Worm (Caenorhabditis elegans) whole organism, L1 larva: ENCODE measurements around the gene Y39A3B.8.

ENCODE experiments used
- C34B4.2 ChIP-seq: sonication (generic microtip); optimal IDR thresholded peaks from 2 replicates; lab custom pipeline; 2017; ENCODE audit warnings: mild to moderate bottlenecking, missing genetic modification characterization, missing compliant biosample characterization
- F16B12.6 ChIP-seq: fragments of 150-350 bp; optimal IDR thresholded peaks from 2 replicates; lab custom pipeline; 2014; ENCODE audit warnings: missing biosample characterization, missing genetic modification characterization
- aha-1 ChIP-seq: fragments of 150-350 bp; optimal IDR thresholded peaks from 2 replicates; lab custom pipeline; 2014; ENCODE audit warnings: missing biosample characterization, missing genetic modification characterization
- ama-1 ChIP-seq: fragments of 150-350 bp; optimal IDR thresholded peaks from 2 replicates; lab custom pipeline; 2014
- blmp-1 ChIP-seq: fragments of 150-350 bp; optimal IDR thresholded peaks from 2 replicates; lab custom pipeline; 2014; ENCODE audit warnings: missing biosample characterization, missing genetic modification characterization
- ceh-90 ChIP-seq: sonication (generic microtip); optimal IDR thresholded peaks from 2 replicates; lab custom pipeline; 2016; ENCODE audit warnings: missing genetic modification characterization, missing compliant biosample characterization
- dpl-1 ChIP-seq, 3 experiments: fragments of 150-350 bp in 2 of 3; sonication (generic microtip) in 1 of 3; optimal IDR thresholded peaks; 2 replicates each; lab custom pipeline; 2014 to 2017; ENCODE audit warnings: missing biosample characterization in 3 of 3, missing genetic modification characterization in 3 of 3, missing genetic modification reagents in 3 of 3
- dsc-1 ChIP-seq: sonication (generic microtip); optimal IDR thresholded peaks from 2 replicates; lab custom pipeline; 2016; ENCODE audit warnings: mild to moderate bottlenecking, missing genetic modification characterization, missing compliant biosample characterization
- efl-1 ChIP-seq, 4 experiments: fragments of 150-350 bp; optimal IDR thresholded peaks in 3 of 4; peaks in 1 of 4; 1 replicate in 1 of 4; 2 replicates in 3 of 4; lab custom pipeline; 2014; ENCODE audit warnings: missing biosample characterization in 2 of 4, missing genetic modification characterization in 2 of 4, missing genetic modification reagents in 2 of 4
- efl-3 ChIP-seq: fragments of 200-800 bp; sonication (Bioruptor generic); optimal IDR thresholded peaks from 2 replicates; lab custom pipeline; 2018; ENCODE audit warnings: mild to moderate bottlenecking, missing genetic modification characterization, missing compliant biosample characterization
- elt-2 ChIP-seq: sonication (generic microtip); optimal IDR thresholded peaks from 2 replicates; lab custom pipeline; 2016; ENCODE audit warnings: missing genetic modification characterization, mild to moderate bottlenecking, inconsistent platforms, missing compliant biosample characterization, missing genetic modification reagents
- ets-5 ChIP-seq: fragments of 200-800 bp; sonication (Bioruptor generic); IDR thresholded peaks from 2 replicates; pipeline ENCODE4 v1.3.6; 2022; ENCODE audit warnings: missing genetic modification characterization, missing compliant biosample characterization
- grh-1 ChIP-seq: fragments of 200-800 bp; sonication (Bioruptor generic); IDR thresholded peaks from 2 replicates; pipeline ENCODE4 v1.3.6; 2022; ENCODE audit warnings: missing genetic modification reagents, missing genetic modification characterization, missing compliant biosample characterization
- jun-1 ChIP-seq: fragments of 150-350 bp; optimal IDR thresholded peaks from 2 replicates; lab custom pipeline; 2014; ENCODE audit warnings: missing biosample characterization, missing genetic modification reagents, missing genetic modification characterization
- lin-13 ChIP-seq: fragments of 150-350 bp; optimal IDR thresholded peaks from 2 replicates; lab custom pipeline; 2014; ENCODE audit warnings: missing biosample characterization, missing genetic modification reagents, missing genetic modification characterization
- lin-14 ChIP-seq: fragments of 200-800 bp; sonication (Bioruptor generic); optimal IDR thresholded peaks from 2 replicates; lab custom pipeline; 2018; ENCODE audit warnings: mild to moderate bottlenecking, missing genetic modification characterization, moderate library complexity, missing compliant biosample characterization
- lin-35 ChIP-seq, 2 experiments: fragments of 150-350 bp; optimal IDR thresholded peaks; 2 replicates each; lab custom pipeline; 2014; ENCODE audit warnings: missing biosample characterization in 2 of 2, missing genetic modification characterization in 2 of 2, missing genetic modification reagents in 2 of 2
- mdl-1 ChIP-seq, 2 experiments: fragments of 150-350 bp; optimal IDR thresholded peaks; 2 replicates each; lab custom pipeline; 2014 to 2017; ENCODE audit warnings: missing biosample characterization in 2 of 2, missing genetic modification characterization in 2 of 2, inconsistent platforms in 1 of 2
- mep-1 ChIP-seq: fragments of 150-350 bp; optimal IDR thresholded peaks from 2 replicates; lab custom pipeline; 2014; ENCODE audit warnings: missing biosample characterization, missing genetic modification characterization
- nhr-19 ChIP-seq: fragments of 200-800 bp; sonication (Bioruptor generic); conservative IDR thresholded peaks from 2 replicates; pipeline ENCODE4 v1.3.6; 2022; ENCODE audit warnings: missing genetic modification characterization, missing compliant biosample characterization
- nhr-20 ChIP-seq: sonication (generic microtip); optimal IDR thresholded peaks from 2 replicates; lab custom pipeline; 2016; ENCODE audit warnings: mild to moderate bottlenecking, missing genetic modification characterization, missing compliant biosample characterization
- nhr-237 ChIP-seq: fragments of 150-350 bp; optimal IDR thresholded peaks from 2 replicates; lab custom pipeline; 2014; ENCODE audit warnings: missing biosample characterization, missing genetic modification characterization
- nhr-28 ChIP-seq: fragments of 150-350 bp; optimal IDR thresholded peaks from 2 replicates; lab custom pipeline; 2014; ENCODE audit warnings: missing biosample characterization, missing genetic modification characterization
- nhr-47 ChIP-seq: sonication (generic microtip); optimal IDR thresholded peaks from 2 replicates; lab custom pipeline; 2016; ENCODE audit warnings: mild to moderate bottlenecking, missing genetic modification characterization, moderate library complexity, missing compliant biosample characterization
- nhr-71 ChIP-seq: sonication (generic microtip); optimal IDR thresholded peaks from 2 replicates; lab custom pipeline; 2016; ENCODE audit warnings: mild to moderate bottlenecking, missing genetic modification characterization, moderate library complexity, missing compliant biosample characterization
- nhr-90 ChIP-seq: sonication (generic microtip); optimal IDR thresholded peaks from 2 replicates; lab custom pipeline; 2016; ENCODE audit warnings: mild to moderate bottlenecking, missing genetic modification characterization, missing compliant biosample characterization; ENCODE audit not compliant: poor library complexity
- rnt-1 ChIP-seq: sonication (generic microtip); optimal IDR thresholded peaks from 2 replicates; lab custom pipeline; 2016; ENCODE audit warnings: mild to moderate bottlenecking, missing genetic modification characterization, moderate library complexity, missing compliant biosample characterization
- skn-1 ChIP-seq: fragments of 150-350 bp; optimal IDR thresholded peaks from 2 replicates; lab custom pipeline; 2014; ENCODE audit warnings: missing biosample characterization, missing genetic modification characterization
- snu-23 ChIP-seq: sonication (generic microtip); optimal IDR thresholded peaks from 2 replicates; lab custom pipeline; 2016; ENCODE audit warnings: missing genetic modification characterization, missing compliant biosample characterization
- sptf-1 ChIP-seq: fragments of 150-350 bp; optimal IDR thresholded peaks from 2 replicates; lab custom pipeline; 2014; ENCODE audit warnings: missing biosample characterization, missing genetic modification characterization
- tlp-1 ChIP-seq: fragments of 150-350 bp; optimal IDR thresholded peaks from 2 replicates; lab custom pipeline; 2014; ENCODE audit warnings: missing biosample characterization, missing genetic modification characterization
- unc-130 ChIP-seq: fragments of 150-350 bp; optimal IDR thresholded peaks from 2 replicates; lab custom pipeline; 2017; ENCODE audit warnings: missing biosample characterization, missing genetic modification characterization, inconsistent platforms
- unc-62 ChIP-seq: fragments of 150-350 bp; optimal IDR thresholded peaks from 2 replicates; lab custom pipeline; 2014; ENCODE audit warnings: missing biosample characterization, missing genetic modification reagents, missing genetic modification characterization
- xbp-1 ChIP-seq: sonication (generic microtip); optimal IDR thresholded peaks from 2 replicates; lab custom pipeline; 2016; ENCODE audit warnings: missing genetic modification characterization, missing compliant biosample characterization
- ztf-11 ChIP-seq, 2 experiments: sonication (generic microtip); optimal IDR thresholded peaks; 2 replicates each; lab custom pipeline; 2016 to 2017; ENCODE audit warnings: missing genetic modification characterization in 2 of 2, missing biosample characterization in 1 of 2, missing compliant biosample characterization in 1 of 2
- ztf-4 ChIP-seq: fragments of 150-350 bp; optimal IDR thresholded peaks from 2 replicates; lab custom pipeline; 2014; ENCODE audit warnings: missing biosample characterization, missing genetic modification characterization

Gene Y39A3B.8

DNA sequence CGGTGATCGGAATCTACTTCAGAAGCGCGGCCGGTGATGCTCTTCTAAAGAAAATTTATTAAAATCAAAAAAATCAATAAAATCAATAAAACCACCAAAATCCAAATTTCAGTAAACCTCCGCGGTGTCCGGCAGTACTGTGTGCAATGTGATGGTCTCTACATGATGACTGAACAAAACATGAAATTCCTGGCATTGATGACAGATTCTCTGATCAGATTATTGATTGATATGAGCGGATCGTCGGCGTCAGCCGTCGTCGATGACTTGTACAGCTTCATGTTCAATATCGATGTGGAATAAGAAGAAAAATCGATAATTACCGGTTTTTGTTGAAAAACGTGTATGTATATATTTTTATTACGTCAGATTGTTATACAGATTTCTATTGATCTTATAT lies 21.1 kb downstream of the Y39A3B.8 start:
- TF ChIP-seq efl-1 (optimal IDR thresholded peaks at IDR 0.05; lab: Kevin White, UChicago) (no peak), efl-1 (GFP tag; optimal IDR thresholded peaks at IDR 0.05 in 1 of 2; lab: Kevin White, UChicago) (peak in 1 of 2 experiments; percentile 72), ztf-4 (tag; lab: Kevin White, UChicago) (no peak)
- TF ChIP-seq, all 84 proteins: peak for 1

DNA sequence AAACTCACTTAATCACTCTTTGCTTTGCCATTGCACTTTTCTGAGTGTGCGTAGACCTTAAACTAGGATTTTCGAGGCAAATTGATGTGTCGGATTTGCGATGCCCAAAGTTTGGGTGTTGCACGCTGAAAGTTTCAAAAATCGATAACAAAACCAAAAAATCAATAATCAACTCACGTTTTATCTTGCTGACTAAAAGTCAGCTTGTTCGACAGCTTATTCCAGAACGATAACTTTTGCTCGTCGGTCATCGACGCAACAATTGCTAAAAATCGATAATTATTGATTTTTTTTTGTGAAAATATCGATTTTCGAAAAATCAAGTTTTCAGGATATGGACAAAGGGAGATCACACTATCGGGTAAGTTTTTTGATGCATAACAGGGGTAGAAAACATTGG lies 24.8 kb downstream of the Y39A3B.8 start:
- TF ChIP-seq ama-1 (lab: Kevin White, UChicago), result no peak
- no peak for TF ChIP-seq nhr-19 (GFP tag; lab: Robert Waterston, UW)
- TF ChIP-seq blmp-1 (tag; lab: Kevin White, UChicago), result no peak
- no peak for TF ChIP-seq nhr-28 (tag; lab: Kevin White, UChicago)
- no peak for TF ChIP-seq elt-2 (tag; lab: Kevin White, UChicago)
- no peak for TF ChIP-seq snu-23 (GFP tag; lab: Kevin White, UChicago)
- TF ChIP-seq nhr-237 (tag; lab: Kevin White, UChicago), result no peak
- TF ChIP-seq dsc-1 (tag; lab: Kevin White, UChicago), result no peak

DNA sequence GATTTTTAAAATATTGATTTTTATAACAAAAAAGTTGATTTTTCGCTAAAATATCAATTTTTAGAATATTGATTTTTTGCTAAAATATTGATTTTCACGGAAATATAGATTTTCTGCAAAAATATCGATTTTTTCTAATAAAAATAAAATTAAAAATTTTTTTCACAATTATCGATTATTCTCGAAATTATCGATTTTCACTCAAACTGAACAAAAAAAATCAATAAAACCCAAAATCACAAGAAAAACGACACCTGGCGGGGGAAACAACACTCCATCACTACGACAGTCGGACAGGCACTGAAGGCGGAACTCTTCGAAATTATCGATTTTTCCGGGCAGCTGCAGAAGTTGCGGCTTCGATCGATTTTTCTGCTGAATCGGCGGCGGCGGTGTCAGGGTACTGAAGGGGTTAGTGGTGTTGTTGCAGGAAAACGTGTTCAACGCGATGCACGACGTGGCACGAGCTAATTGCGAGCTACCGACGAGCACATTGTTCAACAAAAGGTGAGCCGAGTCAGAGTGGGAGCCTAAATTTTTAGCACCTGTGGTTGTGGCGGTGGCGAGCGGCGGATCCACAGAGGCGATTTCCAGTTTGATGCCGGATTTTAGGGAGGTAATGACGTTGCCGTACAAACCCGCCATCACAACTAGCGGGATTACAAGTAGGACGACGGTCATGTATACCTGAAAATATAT lies 25.5 kb downstream of the Y39A3B.8 start:
- no peak for TF ChIP-seq sptf-1 (tag; lab: Kevin White, UChicago)
- no peak for TF ChIP-seq jun-1 (tag; lab: Kevin White, UChicago)
- TF ChIP-seq grh-1 (GFP tag; lab: Robert Waterston, UW), result no peak
- TF ChIP-seq efl-3 (GFP tag; lab: Kevin White, UChicago), result no peak
- no peak for TF ChIP-seq nhr-237 (tag; lab: Kevin White, UChicago)
- no peak for TF ChIP-seq aha-1 (tag; lab: Kevin White, UChicago)
- no peak for TF ChIP-seq nhr-71 (tag; lab: Kevin White, UChicago)
- TF ChIP-seq F16B12.6, result no peak

DNA sequence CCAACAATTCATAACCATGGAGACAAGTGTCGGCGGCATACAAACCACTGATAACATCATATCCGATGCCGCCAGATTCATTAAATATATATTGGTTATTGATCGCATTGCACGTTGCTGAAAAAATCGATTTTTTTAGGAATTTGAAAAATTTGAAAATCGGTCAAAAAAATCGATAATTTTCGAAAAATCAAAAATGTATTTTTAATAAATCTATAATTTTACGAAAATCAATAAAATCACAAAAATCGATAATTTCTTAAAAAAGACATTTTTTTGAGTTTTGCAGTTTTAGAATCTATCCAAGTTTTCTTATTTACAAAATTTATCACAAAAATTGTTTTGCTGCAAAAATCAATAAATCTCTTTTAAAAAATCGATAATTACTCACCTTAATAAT lies 27.7 kb downstream of the Y39A3B.8 start:
- TF ChIP-seq elt-2 (tag; lab: Kevin White, UChicago) (no peak), nhr-237 (tag; lab: Kevin White, UChicago) (no peak), tlp-1 (tag; lab: Kevin White, UChicago) (no peak), ama-1 (lab: Kevin White, UChicago) (no peak), ets-5 (no peak), rnt-1 (tag; lab: Kevin White, UChicago) (no peak), C34B4.2 (no peak), ceh-90 (tag; lab: Kevin White, UChicago) (no peak), ztf-11 (tag; optimal IDR thresholded peaks at IDR 0.05; lab: Kevin White, UChicago) (no peak), mep-1 (tag; lab: Kevin White, UChicago) (no peak), xbp-1 (no peak), lin-14 (GFP tag; lab: Kevin White, UChicago) (no peak), unc-62 (no peak), lin-35 (GFP tag; optimal IDR thresholded peaks at IDR 0.05; lab: Kevin White, UChicago) (no peak), nhr-20 (tag; lab: Kevin White, UChicago) (no peak), dpl-1 (GFP tag; optimal IDR thresholded peaks at IDR 0.05; lab: Kevin White, UChicago) (no peak), lin-13 (no peak), efl-3 (GFP tag; lab: Kevin White, UChicago) (no peak), nhr-90 (tag; lab: Kevin White, UChicago) (no peak), mdl-1 (tag; optimal IDR thresholded peaks at IDR 0.05; lab: Kevin White, UChicago) (no peak)

DNA sequence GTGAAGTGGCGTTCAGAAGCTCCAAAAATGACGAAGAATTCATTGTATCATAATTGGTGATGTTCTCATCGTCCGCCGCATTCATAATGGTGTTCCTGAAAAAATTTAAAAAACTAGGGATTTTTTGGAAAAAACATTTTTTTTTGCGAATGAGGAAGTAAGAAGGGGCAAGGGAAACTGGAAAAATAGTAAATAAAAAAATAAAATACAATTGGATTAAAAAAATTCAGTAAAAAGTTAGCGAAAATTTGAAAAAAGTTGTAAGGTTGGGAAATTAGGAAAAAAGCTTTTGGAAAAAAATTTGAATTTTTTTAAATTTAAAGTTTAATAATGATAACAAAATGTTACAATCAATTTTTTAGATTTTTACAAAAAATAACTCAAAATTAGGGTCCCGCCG lies 33.7 kb downstream of the Y39A3B.8 start, which contains the start of gene ckr-2:
Gene ckr-2 (minus strand): TSS at position 101 of the 400 bp plus-strand sequence.
- TF ChIP-seq unc-130 (tag; lab: Kevin White, UChicago), result no peak
- TF ChIP-seq nhr-47 (tag; lab: Kevin White, UChicago), result no peak
- TF ChIP-seq lin-14 (GFP tag; lab: Kevin White, UChicago), result no peak
- no peak for TF ChIP-seq skn-1 (tag; lab: Kevin White, UChicago)
